Fruit fly (Drosophila melanogaster) whole organism, embryonic: Measurements from ENCODE around the gene mop.
A peak's percentile ranks its signal among the peaks of the same experiment; 100 is the strongest.

Experiments
- Atf-2 ChIP-seq: fragments of 200-800 bp; sonication (Bioruptor generic); optimal IDR thresholded peaks from 2 replicates; lab custom pipeline; 2016; ENCODE audit warnings: missing biosample characterization, missing genetic modification characterization
- Bgb ChIP-seq: fragments of 200-800 bp; sonication (Bioruptor generic); IDR thresholded peaks from 2 replicates; pipeline ENCODE4 v1.3.6; 2022; ENCODE audit warnings: missing biosample characterization, missing genetic modification characterization; ENCODE audit not compliant: partially characterized antibody
- CG1024 ChIP-seq: fragments of 200-800 bp; sonication (Bioruptor generic); IDR thresholded peaks from 2 replicates; pipeline ENCODE4 v1.3.6; 2022; ENCODE audit warnings: missing biosample characterization, missing genetic modification characterization
- CG10462 ChIP-seq: fragments of 200-800 bp; sonication (Bioruptor generic); optimal IDR thresholded peaks from 2 replicates; lab custom pipeline; 2016; ENCODE audit warnings: missing biosample characterization, missing genetic modification characterization
- CG13296 ChIP-seq: fragments of 200-800 bp; sonication (Bioruptor generic); optimal IDR thresholded peaks from 3 replicates; lab custom pipeline; 2018; ENCODE audit warnings: missing biosample characterization, mild to moderate bottlenecking, missing genetic modification characterization
- CG15011 ChIP-seq: fragments of 200-800 bp; sonication (Bioruptor generic); optimal IDR thresholded peaks from 3 replicates; lab custom pipeline; 2018; ENCODE audit warnings: missing biosample characterization, mild to moderate bottlenecking, missing genetic modification characterization
- CG15073 ChIP-seq: fragments of 200-800 bp; sonication (Bioruptor generic); optimal IDR thresholded peaks from 2 replicates; lab custom pipeline; 2016; ENCODE audit warnings: missing biosample characterization, missing genetic modification characterization
- CG16815 ChIP-seq: fragments of 200-800 bp; sonication (Bioruptor generic); optimal IDR thresholded peaks from 3 replicates; lab custom pipeline; 2017; ENCODE audit warnings: missing biosample characterization, mild to moderate bottlenecking, missing genetic modification characterization
- CG18011 ChIP-seq: fragments of 200-800 bp; sonication (Bioruptor generic); optimal IDR thresholded peaks from 2 replicates; lab custom pipeline; 2017; ENCODE audit warnings: missing biosample characterization, missing genetic modification characterization, mild to moderate bottlenecking, moderate library complexity, missing genotype
- CG31441 ChIP-seq: fragments of 200-800 bp; sonication (Bioruptor generic); IDR thresholded peaks from 2 replicates; pipeline ENCODE4 v1.3.6; 2022; ENCODE audit warnings: missing biosample characterization, missing genetic modification characterization
- CG32532 ChIP-seq: fragments of 200-800 bp; sonication (Bioruptor generic); IDR thresholded peaks from 2 replicates; pipeline ENCODE4 v1.3.6; 2022; ENCODE audit warnings: missing biosample characterization, missing genetic modification characterization
- CG6813 ChIP-seq: fragments of 200-800 bp; sonication (Bioruptor generic); optimal IDR thresholded peaks from 2 replicates; lab custom pipeline; 2017; ENCODE audit warnings: missing biosample characterization, missing genetic modification characterization, mild to moderate bottlenecking, moderate library complexity, missing genetic modification reagents
- CG7745 ChIP-seq: fragments of 200-800 bp; sonication (Bioruptor generic); optimal IDR thresholded peaks from 2 replicates; lab custom pipeline; 2018; ENCODE audit warnings: missing biosample characterization, mild to moderate bottlenecking, missing genetic modification characterization, moderate library complexity
- CG9876 ChIP-seq: fragments of 200-800 bp; sonication (Bioruptor generic); optimal IDR thresholded peaks from 2 replicates; lab custom pipeline; 2016; ENCODE audit warnings: missing biosample characterization, missing genetic modification characterization
- CG9932 ChIP-seq: fragments of 200-800 bp; sonication (Bioruptor generic); IDR thresholded peaks from 2 replicates; pipeline ENCODE4 v1.3.6; 2022; ENCODE audit warnings: missing biosample characterization, missing genetic modification characterization
- CTCF ChIP-seq: fragments of 200-800 bp; sonication (Bioruptor generic); optimal IDR thresholded peaks from 2 replicates; lab custom pipeline; 2017; ENCODE audit warnings: missing biosample characterization, mild to moderate bottlenecking, missing genetic modification characterization, moderate library complexity
- Dbx ChIP-seq: fragments of 200-800 bp; sonication (Bioruptor generic); IDR thresholded peaks from 3 replicates; pipeline ENCODE4 v1.3.6; 2022; ENCODE audit warnings: missing biosample characterization, missing genetic modification characterization
- Dek ChIP-seq: fragments of 200-800 bp; sonication (Bioruptor generic); optimal IDR thresholded peaks from 3 replicates; lab custom pipeline; 2019; ENCODE audit warnings: missing biosample characterization, mild to moderate bottlenecking, missing genetic modification characterization, moderate library complexity
- Dip3 ChIP-seq: fragments of 200-800 bp; sonication (Bioruptor generic); optimal IDR thresholded peaks from 3 replicates; lab custom pipeline; 2016; ENCODE audit warnings: missing biosample characterization, missing genetic modification characterization
- Drgx ChIP-seq: fragments of 200-800 bp; sonication (Bioruptor generic); IDR thresholded peaks from 2 replicates; pipeline ENCODE4 v1.3.6; 2022; ENCODE audit warnings: missing biosample characterization, missing genetic modification characterization
- Ets97D ChIP-seq: fragments of 200-800 bp; sonication (Bioruptor generic); optimal IDR thresholded peaks from 3 replicates; lab custom pipeline; 2016; ENCODE audit warnings: missing biosample characterization, missing genetic modification characterization
- Fer2 ChIP-seq: fragments of 200-800 bp; sonication (Bioruptor generic); optimal IDR thresholded peaks from 2 replicates; lab custom pipeline; 2018; ENCODE audit warnings: missing biosample characterization, mild to moderate bottlenecking, missing genetic modification characterization, moderate library complexity
- Gug ChIP-seq: fragments of 200-800 bp; sonication (Bioruptor generic); IDR thresholded peaks from 4 replicates; pipeline ENCODE4 v1.3.6; 2022; ENCODE audit warnings: missing biosample characterization, missing genetic modification characterization
- H15 ChIP-seq: fragments of 200-800 bp; sonication (Bioruptor generic); IDR thresholded peaks from 3 replicates; pipeline ENCODE4 v1.3.6; 2022; ENCODE audit warnings: missing biosample characterization, missing genetic modification characterization
- Hand ChIP-seq: fragments of 200-800 bp; sonication (Bioruptor generic); optimal IDR thresholded peaks from 2 replicates; lab custom pipeline; 2017; ENCODE audit warnings: mild to moderate bottlenecking, missing biosample characterization, missing genetic modification reagents, missing genetic modification characterization
- Hr51 ChIP-seq, 2 experiments: fragments of 200-800 bp; sonication (Bioruptor generic); optimal IDR thresholded peaks; 2 replicates in 1 of 2; 3 replicates in 1 of 2; lab custom pipeline; 2016 to 2018; ENCODE audit warnings: missing biosample characterization in 2 of 2, missing genetic modification characterization in 2 of 2, mild to moderate bottlenecking in 1 of 2, moderate library complexity in 1 of 2
- Jarid2 ChIP-seq: fragments of 200-800 bp; sonication (Bioruptor generic); optimal IDR thresholded peaks from 3 replicates; lab custom pipeline; 2017; ENCODE audit warnings: mild to moderate bottlenecking, missing biosample characterization, missing genetic modification reagents, missing genetic modification characterization
- Poxn ChIP-seq: fragments of 200-800 bp; sonication (Bioruptor generic); IDR thresholded peaks from 2 replicates; pipeline ENCODE4 v1.3.6; 2022; ENCODE audit warnings: missing biosample characterization, missing genetic modification characterization
- ato ChIP-seq: fragments of 200-800 bp; sonication (Bioruptor generic); IDR thresholded peaks from 2 replicates; pipeline ENCODE4 v1.3.6; 2022; ENCODE audit warnings: missing biosample characterization, missing genetic modification characterization; ENCODE audit not compliant: partially characterized antibody
- cad ChIP-seq: fragments of >200 bp; optimal IDR thresholded peaks from 2 replicates; lab custom pipeline; 2017; ENCODE audit warnings: missing biosample characterization, missing genetic modification characterization
- chinmo ChIP-seq: fragments of 200-800 bp; sonication (Bioruptor generic); IDR thresholded peaks from 4 replicates; pipeline ENCODE4 v1.3.6; 2022; ENCODE audit warnings: missing biosample characterization, missing genetic modification characterization; ENCODE audit not compliant: partially characterized antibody
- cwo ChIP-seq: fragments of 200-800 bp; sonication (Bioruptor generic); optimal IDR thresholded peaks from 3 replicates; lab custom pipeline; 2017; ENCODE audit warnings: missing biosample characterization, missing genetic modification characterization, mild to moderate bottlenecking, moderate library complexity, missing genetic modification reagents
- ewg ChIP-seq: fragments of 200-800 bp; sonication (Bioruptor generic); optimal IDR thresholded peaks from 3 replicates; lab custom pipeline; 2017; ENCODE audit warnings: mild to moderate bottlenecking, missing biosample characterization, missing genetic modification reagents, missing genetic modification characterization
- eyg ChIP-seq: fragments of 200-800 bp; sonication (Bioruptor generic); optimal IDR thresholded peaks from 3 replicates; lab custom pipeline; 2016; ENCODE audit warnings: missing biosample characterization, missing genetic modification characterization
- fd102C ChIP-seq: fragments of 200-800 bp; sonication (Bioruptor generic); optimal IDR thresholded peaks from 2 replicates; lab custom pipeline; 2018; ENCODE audit warnings: missing biosample characterization, mild to moderate bottlenecking, missing genetic modification characterization, moderate library complexity
- gro ChIP-seq: fragments of 200-800 bp; sonication (Bioruptor generic); optimal IDR thresholded peaks from 2 replicates; lab custom pipeline; 2016; ENCODE audit warnings: missing biosample characterization, missing genetic modification characterization
- ind ChIP-seq: fragments of 200-800 bp; sonication (Bioruptor generic); optimal IDR thresholded peaks from 3 replicates; lab custom pipeline; 2016; ENCODE audit warnings: missing biosample characterization, missing genetic modification characterization
- kah ChIP-seq: fragments of 200-800 bp; sonication (Bioruptor generic); optimal IDR thresholded peaks from 2 replicates; lab custom pipeline; 2018; ENCODE audit warnings: missing biosample characterization, mild to moderate bottlenecking, missing genetic modification characterization
- ken ChIP-seq: fragments of 200-800 bp; sonication (Bioruptor generic); IDR thresholded peaks from 3 replicates; pipeline ENCODE4 v1.3.6; 2022; ENCODE audit warnings: missing biosample characterization, missing genetic modification characterization
- lbe ChIP-seq: fragments of 200-800 bp; sonication (Bioruptor generic); optimal IDR thresholded peaks from 2 replicates; lab custom pipeline; 2016; ENCODE audit warnings: missing biosample characterization, mild to moderate bottlenecking, missing genetic modification characterization
- lola ChIP-seq, 3 experiments: fragments of >200 bp in 2 of 3; fragments of 200-800 bp in 1 of 3; sonication (Bioruptor generic) in 1 of 3; optimal IDR thresholded peaks; 2 replicates each; lab custom pipeline; 2017 to 2019; ENCODE audit warnings: missing biosample characterization in 3 of 3, missing genetic modification characterization in 3 of 3, mild to moderate bottlenecking in 1 of 3, moderate library complexity in 1 of 3
- odd ChIP-seq: fragments of 200-800 bp; sonication (Bioruptor generic); optimal IDR thresholded peaks from 2 replicates; lab custom pipeline; 2017; ENCODE audit warnings: missing biosample characterization, mild to moderate bottlenecking, missing genetic modification characterization
- onecut ChIP-seq: fragments of 200-800 bp; sonication (Bioruptor generic); IDR thresholded peaks from 2 replicates; pipeline ENCODE4 v1.3.6; 2022; ENCODE audit warnings: missing biosample characterization, missing genetic modification characterization
- peb ChIP-seq: fragments of 200-800 bp; sonication (Bioruptor generic); IDR thresholded peaks from 2 replicates; pipeline ENCODE4 v1.3.6; 2022; ENCODE audit warnings: missing biosample characterization, missing genetic modification characterization
- salm ChIP-seq: fragments of 200-800 bp; sonication (Bioruptor generic); optimal IDR thresholded peaks from 2 replicates; lab custom pipeline; 2018; ENCODE audit warnings: missing biosample characterization, mild to moderate bottlenecking, missing genetic modification characterization
- slp2 ChIP-seq: fragments of 200-800 bp; sonication (Bioruptor generic); optimal IDR thresholded peaks from 2 replicates; lab custom pipeline; 2016; ENCODE audit warnings: missing biosample characterization, missing genetic modification characterization
- tup ChIP-seq: fragments of 200-800 bp; sonication (Bioruptor generic); optimal IDR thresholded peaks from 2 replicates; lab custom pipeline; 2016; ENCODE audit warnings: missing biosample characterization, mild to moderate bottlenecking, missing genetic modification characterization, moderate library complexity
- twi ChIP-seq: fragments of 200-800 bp; optimal IDR thresholded peaks from 2 replicates; lab custom pipeline; 2019; ENCODE audit warnings: missing biosample characterization, mild to moderate bottlenecking, missing genetic modification characterization, moderate library complexity
- wor ChIP-seq: fragments of 200-800 bp; sonication (Bioruptor generic); IDR thresholded peaks from 2 replicates; pipeline ENCODE4 v1.3.6; 2022; ENCODE audit warnings: missing biosample characterization, missing genetic modification characterization

The mop gene

DNA sequence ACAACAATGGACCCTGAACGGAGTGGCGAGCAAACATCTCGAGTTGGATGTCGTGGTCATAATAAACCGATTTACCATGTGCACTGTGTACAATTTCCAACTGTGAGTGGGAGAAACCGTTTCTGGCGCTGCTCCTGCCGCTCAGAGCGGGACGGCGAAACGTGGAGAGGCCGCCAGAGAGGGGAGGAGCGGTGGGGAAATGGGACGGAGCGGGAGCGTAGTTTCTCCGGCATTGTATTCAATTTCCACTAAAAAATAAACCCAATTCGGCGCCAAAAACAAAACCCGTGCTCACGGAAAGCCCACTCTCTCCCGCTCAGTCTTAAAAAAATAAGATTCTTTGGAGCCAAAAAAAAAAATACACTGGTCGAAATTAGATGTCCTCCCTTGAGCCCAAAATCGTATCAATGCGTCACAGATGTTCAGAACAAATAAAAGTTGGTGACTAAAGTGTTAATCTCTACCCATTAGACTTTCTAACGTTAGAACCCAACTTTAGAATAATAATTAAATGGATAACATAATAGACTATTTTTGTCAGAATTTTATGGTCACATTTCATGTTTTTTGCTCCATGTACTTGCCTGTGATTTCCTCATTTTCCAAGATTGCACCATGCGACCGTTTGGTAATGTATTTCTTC, 15.8 kb downstream of the mop start (continued):
- peak; percentile 50 for TF ChIP-seq CG15011 (GFP tag; lab: Kevin White, UChicago)
- TF ChIP-seq ato, result peak; percentile 51; the same call in 1 of the 2 replicates
- TF ChIP-seq wor (GFP tag; lab: Robert Waterston, UW), result peak; percentile 43; the same call in 1 of the 2 replicates
- no peak; the same call in 2 of the 3 replicates for TF ChIP-seq ken
- peak; percentile 57 for TF ChIP-seq onecut (GFP tag; lab: Robert Waterston, UW)
- peak; percentile 36 for TF ChIP-seq cwo (GFP tag; lab: Kevin White, UChicago)
- no peak for TF ChIP-seq CG7745
- TF ChIP-seq lbe (GFP tag; lab: Kevin White, UChicago), result no peak
- no peak for TF ChIP-seq peb (GFP tag; lab: Robert Waterston, UW)
- peak; percentile 56 for TF ChIP-seq Dek (tag; lab: Kevin White, UChicago)
- TF ChIP-seq Fer2, result peak; percentile 7
- no peak for TF ChIP-seq eyg (GFP tag; lab: Kevin White, UChicago)
- TF ChIP-seq ind, result peak; percentile 69
- peak in 1 of 3 experiments; percentile 52 for TF ChIP-seq lola (GFP tag; optimal IDR thresholded peaks at IDR 0.05; lab: Kevin White, UChicago)
- peak; percentile 64; the same call in 1 of the 2 replicates for TF ChIP-seq Drgx (GFP tag; lab: Robert Waterston, UW)
- TF ChIP-seq Ets97D (GFP tag; lab: Kevin White, UChicago), result no peak
- TF ChIP-seq kah, result peak; percentile 25
- TF ChIP-seq twi (tag; lab: Kevin White, UChicago), result no peak
- peak; percentile 46 for TF ChIP-seq CG10462
- peak; percentile 29 for TF ChIP-seq ewg (GFP tag; lab: Kevin White, UChicago)
- no peak for TF ChIP-seq CG13296 (GFP tag; lab: Kevin White, UChicago)
- peak; percentile 44 to 86 for TF ChIP-seq Hr51 (GFP tag; optimal IDR thresholded peaks at IDR 0.05; lab: Kevin White, UChicago)
- peak; percentile 34 for TF ChIP-seq Atf-2 (GFP tag; lab: Kevin White, UChicago)
- TF ChIP-seq Dbx (GFP tag; lab: Robert Waterston, UW), result peak; percentile 60; the same call in 2 of the 3 replicates
- no peak for TF ChIP-seq CTCF
- 0 out of 2 replicates have a peak, but pooled peaks have one; percentile 12 for TF ChIP-seq CG1024
- TF ChIP-seq H15 (GFP tag; lab: Robert Waterston, UW), result peak; percentile 14; the same call in 1 of the 3 replicates
- no peak for TF ChIP-seq Jarid2
- peak; percentile 58 for TF ChIP-seq slp2
- TF ChIP-seq CG6813 (GFP tag; lab: Kevin White, UChicago), result no peak
- peak; percentile 51 for TF ChIP-seq Dip3 (GFP tag; lab: Kevin White, UChicago)
- no peak for TF ChIP-seq cad (GFP tag; lab: Kevin White, UChicago)
- peak; percentile 88; the same call in 2 of the 4 replicates for TF ChIP-seq chinmo (GFP tag; lab: Robert Waterston, UW)
- peak; percentile 66 for TF ChIP-seq CG9932 (GFP tag; lab: Robert Waterston, UW)
- TF ChIP-seq odd, result peak; percentile 48
- TF ChIP-seq CG32532 (GFP tag; lab: Robert Waterston, UW), result peak; percentile 66; the same call in 1 of the 2 replicates
- peak; percentile 21 for TF ChIP-seq Hand (GFP tag; lab: Kevin White, UChicago)
- peak; percentile 71; the same call in 1 of the 2 replicates for TF ChIP-seq CG31441
- TF ChIP-seq Poxn (GFP tag; lab: Robert Waterston, UW), result no peak
- TF ChIP-seq CG9876, result no peak
- peak; percentile 58; the same call in 2 of the 4 replicates for TF ChIP-seq Gug (GFP tag; lab: Robert Waterston, UW)
- TF ChIP-seq salm (tag; lab: Kevin White, UChicago), result peak; percentile 25
- TF ChIP-seq fd102C, result no peak
- peak; percentile 13 for TF ChIP-seq CG15073
- TF ChIP-seq CG16815 (GFP tag; lab: Kevin White, UChicago), result peak; percentile 41
- no peak; the same call in 1 of the 2 replicates for TF ChIP-seq Bgb (GFP tag; lab: Robert Waterston, UW)
- TF ChIP-seq CG18011 (GFP tag; lab: Kevin White, UChicago), result peak; percentile 30
- peak; percentile 57 for TF ChIP-seq gro (GFP tag; lab: Kevin White, UChicago)
- no peak for TF ChIP-seq tup (GFP tag; lab: Kevin White, UChicago)
